Fruit fly (Drosophila melanogaster) whole organism, embryonic: Measurements from ENCODE around the gene Rab35.

Source experiments
- Atf-2 ChIP-seq: fragments of 200-800 bp; sonication (Bioruptor generic); optimal IDR thresholded peaks from 2 replicates; lab custom pipeline; 2016; ENCODE audit warnings: missing biosample characterization, missing genetic modification characterization
- Awh ChIP-seq: fragments of 200-800 bp; sonication (Bioruptor generic); IDR thresholded peaks from 2 replicates; pipeline ENCODE4, ENCODE4 v1.3.6; 2022; ENCODE audit warnings: missing biosample characterization, missing genetic modification characterization
- CG11696 ChIP-seq: fragments of 200-800 bp; sonication (Bioruptor generic); IDR thresholded peaks from 2 replicates; pipeline ENCODE4 v1.3.6; 2022; ENCODE audit warnings: missing biosample characterization, missing genetic modification characterization
- CG12219 ChIP-seq: fragments of 200-800 bp; sonication (Bioruptor generic); optimal IDR thresholded peaks from 3 replicates; lab custom pipeline; 2018; ENCODE audit warnings: missing biosample characterization, mild to moderate bottlenecking, missing genetic modification characterization
- CG13424 ChIP-seq: fragments of 200-800 bp; sonication (Bioruptor generic); optimal IDR thresholded peaks from 2 replicates; lab custom pipeline; 2019; ENCODE audit warnings: missing biosample characterization, mild to moderate bottlenecking, missing genetic modification characterization, moderate library complexity
- CG14050 ChIP-seq: fragments of 200-800 bp; sonication (Bioruptor generic); IDR thresholded peaks from 3 replicates; pipeline ENCODE4 v1.3.6; 2022; ENCODE audit warnings: missing biosample characterization, missing genetic modification characterization
- CG14441 ChIP-seq: fragments of 200-800 bp; sonication (Bioruptor generic); IDR thresholded peaks from 2 replicates; pipeline ENCODE4 v1.3.6; 2022; ENCODE audit warnings: missing biosample characterization, missing genetic modification characterization
- CG14710 ChIP-seq: fragments of 200-800 bp; sonication (Bioruptor generic); optimal IDR thresholded peaks from 3 replicates; lab custom pipeline; 2019; ENCODE audit warnings: missing biosample characterization, mild to moderate bottlenecking, missing genetic modification characterization, moderate library complexity
- CG15269 ChIP-seq: fragments of 200-800 bp; sonication (Bioruptor generic); optimal IDR thresholded peaks from 2 replicates; lab custom pipeline; 2018; ENCODE audit warnings: missing biosample characterization, mild to moderate bottlenecking, missing genetic modification characterization, moderate library complexity
- CG17328 ChIP-seq: fragments of 200-800 bp; sonication (Bioruptor generic); IDR thresholded peaks from 2 replicates; pipeline ENCODE4 v1.3.6; 2022; ENCODE audit warnings: missing biosample characterization, missing genetic modification characterization
- CG1792 ChIP-seq: fragments of 200-800 bp; sonication (Bioruptor generic); optimal IDR thresholded peaks from 2 replicates; lab custom pipeline; 2016; ENCODE audit warnings: missing biosample characterization, missing genetic modification characterization
- CG2120 ChIP-seq: fragments of 200-800 bp; sonication (Bioruptor generic); optimal IDR thresholded peaks from 3 replicates; lab custom pipeline; 2016; ENCODE audit warnings: missing biosample characterization, missing genetic modification characterization
- CG2678 ChIP-seq: fragments of 200-800 bp; sonication (Bioruptor generic); optimal IDR thresholded peaks from 3 replicates; lab custom pipeline; 2019; ENCODE audit warnings: missing biosample characterization, mild to moderate bottlenecking, missing genetic modification characterization, moderate library complexity
- CG42726 ChIP-seq: fragments of 200-800 bp; sonication (Bioruptor generic); IDR thresholded peaks from 2 replicates; pipeline ENCODE4 v1.3.6; 2022; ENCODE audit warnings: missing biosample characterization, missing genetic modification characterization; ENCODE audit not compliant: partially characterized antibody
- CG7745 ChIP-seq: fragments of 200-800 bp; sonication (Bioruptor generic); optimal IDR thresholded peaks from 2 replicates; lab custom pipeline; 2018; ENCODE audit warnings: missing biosample characterization, mild to moderate bottlenecking, missing genetic modification characterization, moderate library complexity
- CG7839 ChIP-seq: fragments of 200-800 bp; sonication (Bioruptor generic); optimal IDR thresholded peaks from 3 replicates; lab custom pipeline; 2018; ENCODE audit warnings: missing biosample characterization, mild to moderate bottlenecking, missing genetic modification characterization, moderate library complexity
- D ChIP-seq, 2 experiments: fragments of 200-800 bp in 1 of 2; fragments of >200 bp in 1 of 2; sonication (Bioruptor generic) in 1 of 2; optimal IDR thresholded peaks; 2 replicates in 1 of 2; 3 replicates in 1 of 2; lab custom pipeline; 2017; ENCODE audit warnings: mild to moderate bottlenecking in 1 of 2, missing biosample characterization in 1 of 2, missing genetic modification characterization in 1 of 2, missing genetic modification reagents in 1 of 2
- D19A ChIP-seq: fragments of 200-800 bp; optimal IDR thresholded peaks from 3 replicates; lab custom pipeline; 2019; ENCODE audit warnings: missing biosample characterization, mild to moderate bottlenecking, missing genetic modification characterization, moderate library complexity
- Dip2 ChIP-seq: fragments of 200-800 bp; sonication (Bioruptor generic); IDR thresholded peaks from 2 replicates; pipeline ENCODE4 v1.3.6; 2022; ENCODE audit warnings: missing biosample characterization, missing genetic modification characterization
- Fer1 ChIP-seq: fragments of 200-800 bp; sonication (Bioruptor generic); optimal IDR thresholded peaks from 2 replicates; lab custom pipeline; 2017; ENCODE audit warnings: missing biosample characterization, mild to moderate bottlenecking, missing genetic modification characterization
- GATAe ChIP-seq: fragments of 200-800 bp; sonication (Bioruptor generic); conservative IDR thresholded peaks from 2 replicates; pipeline ENCODE4 v1.3.6; 2022; ENCODE audit warnings: missing biosample characterization, missing genetic modification characterization
- Gug ChIP-seq: fragments of 200-800 bp; sonication (Bioruptor generic); IDR thresholded peaks from 4 replicates; pipeline ENCODE4 v1.3.6; 2022; ENCODE audit warnings: missing biosample characterization, missing genetic modification characterization
- Hsf ChIP-seq: fragments of 200-800 bp; sonication (Bioruptor generic); optimal IDR thresholded peaks from 3 replicates; lab custom pipeline; 2016; ENCODE audit warnings: missing biosample characterization, missing genetic modification characterization
- Optix ChIP-seq: fragments of 200-800 bp; sonication (Bioruptor generic); IDR thresholded peaks from 3 replicates; pipeline ENCODE4 v1.3.6; 2022; ENCODE audit warnings: missing biosample characterization, missing genetic modification characterization
- TFAM ChIP-seq: fragments of 200-800 bp; sonication (Bioruptor generic); optimal IDR thresholded peaks from 2 replicates; lab custom pipeline; 2017; ENCODE audit warnings: missing biosample characterization, missing genetic modification characterization, inconsistent platforms
- Tbp ChIP-seq: fragments of >200 bp; optimal IDR thresholded peaks from 2 replicates; lab custom pipeline; 2018; ENCODE audit warnings: missing biosample characterization, missing genetic modification characterization
- Xbp1 ChIP-seq: fragments of 200-800 bp; sonication (Bioruptor generic); optimal IDR thresholded peaks from 3 replicates; lab custom pipeline; 2016; ENCODE audit warnings: missing biosample characterization, mild to moderate bottlenecking, missing genetic modification characterization
- abd-A ChIP-seq: fragments of 200-800 bp; sonication (Bioruptor generic); optimal IDR thresholded peaks from 3 replicates; lab custom pipeline; 2019; ENCODE audit warnings: missing biosample characterization, mild to moderate bottlenecking, missing genetic modification characterization, moderate library complexity
- bab2 ChIP-seq: fragments of 200-800 bp; sonication (Bioruptor generic); optimal IDR thresholded peaks from 2 replicates; lab custom pipeline; 2016; ENCODE audit warnings: missing biosample characterization, missing genetic modification characterization
- cato ChIP-seq: fragments of 200-800 bp; sonication (Bioruptor generic); optimal IDR thresholded peaks from 2 replicates; lab custom pipeline; 2016; ENCODE audit warnings: missing biosample characterization, missing genetic modification characterization, borderline replicate concordance
- corto ChIP-seq: fragments of 200-800 bp; sonication (Bioruptor generic); optimal IDR thresholded peaks from 2 replicates; lab custom pipeline; 2016; ENCODE audit warnings: missing biosample characterization, mild to moderate bottlenecking, missing genetic modification characterization, moderate library complexity
- cwo ChIP-seq: fragments of 200-800 bp; sonication (Bioruptor generic); optimal IDR thresholded peaks from 3 replicates; lab custom pipeline; 2017; ENCODE audit warnings: missing biosample characterization, missing genetic modification characterization, mild to moderate bottlenecking, moderate library complexity, missing genetic modification reagents
- ewg ChIP-seq: fragments of 200-800 bp; sonication (Bioruptor generic); optimal IDR thresholded peaks from 3 replicates; lab custom pipeline; 2017; ENCODE audit warnings: mild to moderate bottlenecking, missing biosample characterization, missing genetic modification reagents, missing genetic modification characterization
- gsb ChIP-seq: fragments of 200-800 bp; sonication (Bioruptor generic); IDR thresholded peaks from 2 replicates; pipeline ENCODE4 v1.3.6; 2022; ENCODE audit warnings: missing biosample characterization, missing genetic modification characterization
- ind ChIP-seq: fragments of 200-800 bp; sonication (Bioruptor generic); optimal IDR thresholded peaks from 3 replicates; lab custom pipeline; 2016; ENCODE audit warnings: missing biosample characterization, missing genetic modification characterization
- lilli ChIP-seq: fragments of 200-800 bp; sonication (Bioruptor generic); optimal IDR thresholded peaks from 3 replicates; lab custom pipeline; 2016; ENCODE audit warnings: missing biosample characterization, missing genetic modification characterization
- nau ChIP-seq: fragments of 200-800 bp; sonication (Bioruptor generic); optimal IDR thresholded peaks from 3 replicates; lab custom pipeline; 2017; ENCODE audit warnings: missing biosample characterization, mild to moderate bottlenecking, missing genetic modification characterization, missing genetic modification reagents
- nerfin-2 ChIP-seq: fragments of 200-800 bp; sonication (Bioruptor generic); IDR thresholded peaks from 2 replicates; pipeline ENCODE4 v1.3.6; 2022; ENCODE audit warnings: missing biosample characterization, missing genetic modification characterization; ENCODE audit not compliant: partially characterized antibody
- rib ChIP-seq: fragments of 200-800 bp; sonication (Bioruptor generic); IDR thresholded peaks from 2 replicates; pipeline ENCODE4 v1.3.6; 2022; ENCODE audit warnings: missing biosample characterization, missing genetic modification characterization
- schlank ChIP-seq: fragments of 200-800 bp; sonication (Bioruptor generic); optimal IDR thresholded peaks from 2 replicates; lab custom pipeline; 2018; ENCODE audit warnings: missing biosample characterization, mild to moderate bottlenecking, missing genetic modification characterization
- scrt ChIP-seq: fragments of 200-800 bp; sonication (Bioruptor generic); optimal IDR thresholded peaks from 2 replicates; lab custom pipeline; 2018; ENCODE audit warnings: missing biosample characterization, mild to moderate bottlenecking, missing genetic modification characterization, moderate library complexity
- sens-2 ChIP-seq: fragments of 200-800 bp; sonication (Bioruptor generic); IDR thresholded peaks from 2 replicates; pipeline ENCODE4 v1.3.6; 2022; ENCODE audit warnings: missing biosample characterization, missing genetic modification characterization
- slp2 ChIP-seq: fragments of 200-800 bp; sonication (Bioruptor generic); optimal IDR thresholded peaks from 2 replicates; lab custom pipeline; 2016; ENCODE audit warnings: missing biosample characterization, missing genetic modification characterization
- so ChIP-seq: fragments of 200-800 bp; sonication (Bioruptor generic); IDR thresholded peaks from 3 replicates; pipeline ENCODE4 v1.3.6; 2022; ENCODE audit warnings: missing biosample characterization, missing genetic modification characterization
- sqz ChIP-seq: fragments of 200-800 bp; sonication (Bioruptor generic); optimal IDR thresholded peaks from 3 replicates; lab custom pipeline; 2018; ENCODE audit warnings: missing biosample characterization, mild to moderate bottlenecking, missing genetic modification characterization
- stwl ChIP-seq: fragments of 200-800 bp; sonication (Bioruptor generic); optimal IDR thresholded peaks from 3 replicates; lab custom pipeline; 2018; ENCODE audit warnings: missing biosample characterization, mild to moderate bottlenecking, missing genetic modification characterization, moderate library complexity
- sug ChIP-seq: fragments of 200-800 bp; optimal IDR thresholded peaks from 2 replicates; lab custom pipeline; 2019; ENCODE audit warnings: missing biosample characterization, mild to moderate bottlenecking, missing genetic modification characterization, moderate library complexity
- tgo ChIP-seq: fragments of 200-800 bp; sonication (Bioruptor generic); IDR thresholded peaks from 3 replicates; pipeline ENCODE4 v1.3.6; 2022; ENCODE audit warnings: missing biosample characterization, missing genetic modification characterization
- trem ChIP-seq: fragments of 200-800 bp; optimal IDR thresholded peaks from 3 replicates; lab custom pipeline; 2019; ENCODE audit warnings: missing biosample characterization, mild to moderate bottlenecking, missing genetic modification characterization, moderate library complexity
- ttk ChIP-seq: fragments of 200-800 bp; sonication (Bioruptor generic); IDR thresholded peaks from 2 replicates; pipeline ENCODE4 v2.1.2; 2022; ENCODE audit warnings: missing biosample characterization, missing genetic modification characterization
- tup ChIP-seq: fragments of 200-800 bp; sonication (Bioruptor generic); optimal IDR thresholded peaks from 2 replicates; lab custom pipeline; 2016; ENCODE audit warnings: missing biosample characterization, mild to moderate bottlenecking, missing genetic modification characterization, moderate library complexity

The Rab35 gene

dm6 chrX:20159679-20160140, at the start of gene Rab35 (continued):
- TF ChIP-seq Optix (GFP tag; lab: Robert Waterston, UW) (no peak), CG1792 (GFP tag; lab: Kevin White, UChicago) (no peak), D19A (no peak), cato (GFP tag; lab: Kevin White, UChicago) (no peak), CG13424 (tag; lab: Kevin White, UChicago) (peak; percentile 1), CG7839 (peak; percentile 7), lilli (GFP tag; lab: Kevin White, UChicago) (peak; percentile 48), Hsf (GFP tag; lab: Kevin White, UChicago) (peak; percentile 12), rib (no peak), tup (GFP tag; lab: Kevin White, UChicago) (no peak), CG11696 (GFP tag; lab: Robert Waterston, UW) (no peak), abd-A (no peak), tgo (GFP tag; lab: Robert Waterston, UW) (no peak), D (optimal IDR thresholded peaks at IDR 0.05; lab: Kevin White, UChicago) (no peak), D (GFP tag; optimal IDR thresholded peaks at IDR 0.05; lab: Kevin White, UChicago) (no peak), ewg (GFP tag; lab: Kevin White, UChicago) (no peak), nau (GFP tag; lab: Kevin White, UChicago) (no peak), scrt (no peak), CG42726 (GFP tag; lab: Robert Waterston, UW) (peak; percentile 84; the same call in 1 of the 2 replicates), so (GFP tag; lab: Robert Waterston, UW) (no peak), ind (GFP tag; lab: Kevin White, UChicago) (peak; percentile 21), ttk (no peak), Atf-2 (GFP tag; lab: Kevin White, UChicago) (no peak), nerfin-2 (GFP tag; lab: Robert Waterston, UW) (peak; percentile 91), gsb (GFP tag; lab: Robert Waterston, UW) (no peak), CG17328 (GFP tag; lab: Robert Waterston, UW) (no peak), bab2 (GFP tag; lab: Kevin White, UChicago) (no peak), CG14710 (tag; lab: Kevin White, UChicago) (peak; percentile 71), CG12219 (no peak), Tbp (GFP tag; lab: Kevin White, UChicago) (no peak), corto (GFP tag; lab: Kevin White, UChicago) (no peak), CG2120 (peak; percentile 49), slp2 (GFP tag; lab: Kevin White, UChicago) (no peak), stwl (tag; lab: Kevin White, UChicago) (peak; percentile 54), Gug (GFP tag; lab: Robert Waterston, UW) (peak; percentile 25; the same call in 1 of the 4 replicates), GATAe (GFP tag; lab: Robert Waterston, UW) (no peak), Awh (GFP tag; lab: Robert Waterston, UW) (no peak), sens-2 (GFP tag; lab: Robert Waterston, UW) (no peak), Xbp1 (peak; percentile 31), Dip2 (GFP tag; lab: Robert Waterston, UW) (no peak), Fer1 (GFP tag; lab: Kevin White, UChicago) (no peak), CG7745 (no peak), trem (tag; lab: Kevin White, UChicago) (peak; percentile 65), CG14050 (no peak), sqz (GFP tag; lab: Kevin White, UChicago) (no peak), sug (tag; lab: Kevin White, UChicago) (peak; percentile 34), CG15269 (no peak), CG14441 (GFP tag; lab: Robert Waterston, UW) (no peak), TFAM (GFP tag; lab: Kevin White, UChicago) (no peak), CG2678 (tag; lab: Kevin White, UChicago) (peak; percentile 4), cwo (no peak), schlank (tag; lab: Kevin White, UChicago) (no peak)
